Fruit fly (Drosophila melanogaster): ENCODE measurements around the gene hwt.

hwt gene

dm6 chrX:12579506-12579999 lies 11.3 kb upstream of the hwt start:
- peak; percentile 92 for TF ChIP-seq tin (GFP tag; optimal IDR thresholded peaks at IDR 0.05)
- peak; percentile 91 for TF ChIP-seq CG1792 (GFP tag; optimal IDR thresholded peaks at IDR 0.05)
- peak; percentile 74 for TF ChIP-seq zen (tag; optimal IDR thresholded peaks at IDR 0.05)
- TF ChIP-seq zfh1 (GFP tag; IDR thresholded peaks at IDR 0.05), result peak; percentile 89
- peak; percentile 92 for TF ChIP-seq CG14050 (GFP tag; IDR thresholded peaks at IDR 0.05)
- TF ChIP-seq Atf-2 (GFP tag; optimal IDR thresholded peaks at IDR 0.05), result peak; percentile 95
- peak; percentile 19 for TF ChIP-seq BEAF-32 (GFP tag; optimal IDR thresholded peaks at IDR 0.05)
- peak; percentile 83; the same call in 1 of the 2 replicates for TF ChIP-seq CG5953 (GFP tag; IDR thresholded peaks at IDR 0.05)
- TF ChIP-seq sd (tag; optimal IDR thresholded peaks at IDR 0.05), result peak; percentile 75
- TF ChIP-seq Hr78 (GFP tag; optimal IDR thresholded peaks at IDR 0.05), result peak in 1 of 2 experiments; percentile 76
- TF ChIP-seq CG10543 (GFP tag; optimal IDR thresholded peaks at IDR 0.05), result peak; percentile 95
- peak; percentile 96 for TF ChIP-seq CG8924 (tag; optimal IDR thresholded peaks at IDR 0.05)
- TF ChIP-seq CG10959 (GFP tag; IDR thresholded peaks at IDR 0.05), result peak; percentile 76
- TF ChIP-seq CG43689 (GFP tag; IDR thresholded peaks at IDR 0.05), result peak; percentile 82
- peak; percentile 88 for TF ChIP-seq sens (GFP tag)
- peak; percentile 42 to 72 for TF ChIP-seq insv (GFP tag; optimal IDR thresholded peaks at IDR 0.05)
- peak; percentile 94 for TF ChIP-seq Rfx (GFP tag; IDR thresholded peaks at IDR 0.05)
- peak; percentile 70 for TF ChIP-seq TFAM (GFP tag; optimal IDR thresholded peaks at IDR 0.05)
- TF ChIP-seq ash1 (GFP tag; optimal IDR thresholded peaks at IDR 0.05), result peak; percentile 31
- no peak for TF ChIP-seq h (optimal IDR thresholded peaks at IDR 0.05)
- TF ChIP-seq CG17328 (GFP tag; IDR thresholded peaks at IDR 0.05), result peak; percentile 87
- TF ChIP-seq ci (GFP tag; IDR thresholded peaks at IDR 0.05), result peak; percentile 89
- no peak for TF ChIP-seq hkb (optimal IDR thresholded peaks at IDR 0.05)
- peak; percentile 95 for TF ChIP-seq hkb (GFP tag; IDR thresholded peaks at IDR 0.05)
- peak; percentile 95 for TF ChIP-seq slp2 (GFP tag; optimal IDR thresholded peaks at IDR 0.05)
- peak; percentile 86 for TF ChIP-seq HmgD (GFP tag; optimal IDR thresholded peaks at IDR 0.05)
- peak; percentile 43; the same call in 1 of the 2 replicates for TF ChIP-seq CG4360 (GFP tag; IDR thresholded peaks at IDR 0.05)
- peak; percentile 95 for TF ChIP-seq stc (GFP tag; IDR thresholded peaks at IDR 0.05)
- peak; percentile 96 for TF ChIP-seq Fer3 (tag; optimal IDR thresholded peaks at IDR 0.05)
- TF ChIP-seq CG13287 (GFP tag; IDR thresholded peaks at IDR 0.05; ENCODE audit: partially characterized antibody), result no peak
- no peak for TF ChIP-seq CG8478 (optimal IDR thresholded peaks at IDR 0.05)
- peak; percentile 96 for TF ChIP-seq Fer1 (GFP tag; optimal IDR thresholded peaks at IDR 0.05)
- TF ChIP-seq MBD-R2 (GFP tag; IDR thresholded peaks at IDR 0.05), result peak; percentile 77
- TF ChIP-seq Lhr (GFP tag; optimal IDR thresholded peaks at IDR 0.05), result peak; percentile 73
- peak; percentile 88 for TF ChIP-seq H2.0 (GFP tag; IDR thresholded peaks at IDR 0.05)
- TF ChIP-seq Dad (GFP tag; optimal IDR thresholded peaks at IDR 0.05), result peak; percentile 93
- TF ChIP-seq bcd (GFP tag; optimal IDR thresholded peaks at IDR 0.05), result peak; percentile 95
- TF ChIP-seq run (tag; optimal IDR thresholded peaks at IDR 0.05), result peak; percentile 94
- peak; percentile 96 for TF ChIP-seq CG9727 (GFP tag; optimal IDR thresholded peaks at IDR 0.05)
- peak; percentile 96 for TF ChIP-seq lmd (GFP tag; IDR thresholded peaks at IDR 0.05)
- peak; percentile 96 for TF ChIP-seq CG13296 (GFP tag; optimal IDR thresholded peaks at IDR 0.05)
- peak; percentile 81 for TF ChIP-seq Nf-YB (GFP tag; optimal IDR thresholded peaks at IDR 0.05)
- peak; percentile 66 for TF ChIP-seq CG3995 (GFP tag; optimal IDR thresholded peaks at IDR 0.05)
- TF ChIP-seq Nf-YC (tag; optimal IDR thresholded peaks at IDR 0.05), result peak; percentile 85
- TF ChIP-seq Fer2 (tag; optimal IDR thresholded peaks at IDR 0.05), result peak; percentile 89
- peak; percentile 96 for TF ChIP-seq CG7786 (GFP tag; optimal IDR thresholded peaks at IDR 0.05)
- peak; percentile 84 for TF ChIP-seq CG3163 (GFP tag; optimal IDR thresholded peaks at IDR 0.05)
- TF ChIP-seq gcm2 (GFP tag; optimal IDR thresholded peaks at IDR 0.05), result peak; percentile 95
- peak; percentile 96 for TF ChIP-seq zfh2 (GFP tag; optimal IDR thresholded peaks at IDR 0.05)
- TF ChIP-seq gro (GFP tag; optimal IDR thresholded peaks at IDR 0.05), result peak; percentile 97
- TF ChIP-seq her (GFP tag; optimal IDR thresholded peaks at IDR 0.05), result peak; percentile 93
- no peak for TF ChIP-seq tna (GFP tag; IDR thresholded peaks at IDR 0.05; ENCODE audit: partially characterized antibody)
